Worm (Caenorhabditis elegans) whole organism, midembryonic: ENCODE results near the gene his-38.

Source experiments
- T22C8.4 ChIP-seq: fragments of 200-800 bp; sonication (Bioruptor generic); IDR thresholded peaks from 2 replicates; pipeline ENCODE4 v1.3.6; 2022; ENCODE audit warnings: missing genetic modification characterization, missing compliant biosample characterization
- cog-1 ChIP-seq: sonication (generic microtip); optimal IDR thresholded peaks from 2 replicates; lab custom pipeline; 2016; ENCODE audit warnings: missing genetic modification characterization, missing compliant biosample characterization
- flt-1 ChIP-seq: fragments of 200-800 bp; sonication (Bioruptor generic); IDR thresholded peaks from 2 replicates; pipeline ENCODE4 v1.3.6; 2022; ENCODE audit warnings: missing genetic modification characterization, missing compliant biosample characterization
- klf-2 ChIP-seq: fragments of 200-800 bp; sonication (Bioruptor generic); conservative IDR thresholded peaks from 2 replicates; pipeline ENCODE4 v1.3.6; 2022; ENCODE audit warnings: missing genetic modification reagents, missing genetic modification characterization, missing compliant biosample characterization
- tab-1 ChIP-seq: fragments of 200-800 bp; sonication (Bioruptor generic); IDR thresholded peaks from 2 replicates; pipeline ENCODE4 v1.3.6; 2022; ENCODE audit warnings: missing genetic modification characterization, missing compliant biosample characterization
- ztf-29 ChIP-seq: fragments of 200-800 bp; sonication (Bioruptor generic); IDR thresholded peaks from 2 replicates; pipeline ENCODE4 v1.3.6; 2022; ENCODE audit warnings: missing genetic modification reagents, missing genetic modification characterization, missing compliant biosample characterization

ce11 chrX:7311870-7312269 lies 2.2 kb upstream of the his-38 start:
- TF ChIP-seq T22C8.4 (GFP tag; lab: Robert Waterston, UW) (no peak), tab-1 (GFP tag; lab: Robert Waterston, UW) (no peak), flt-1 (GFP tag; lab: Robert Waterston, UW) (no peak), ztf-29 (GFP tag; lab: Robert Waterston, UW) (no peak), cog-1 (tag; lab: Kevin White, UChicago) (no peak), klf-2 (GFP tag; lab: Robert Waterston, UW) (no peak)
